Fruit fly (Drosophila melanogaster) whole organism, embryonic: ENCODE measurements around the gene Ostgamma.

ENCODE experiments used
- CG13287 ChIP-seq: fragments of 200-800 bp; sonication (Bioruptor generic); IDR thresholded peaks from 2 replicates; pipeline ENCODE4 v1.3.6; 2022; ENCODE audit warnings: missing biosample characterization, missing genetic modification characterization; ENCODE audit not compliant: partially characterized antibody
- CG15514 ChIP-seq: fragments of 200-800 bp; sonication (Bioruptor generic); optimal IDR thresholded peaks from 3 replicates; lab custom pipeline; 2017; ENCODE audit warnings: missing biosample characterization, missing genetic modification characterization, mild to moderate bottlenecking, moderate library complexity, missing genetic modification reagents
- CG1603 ChIP-seq: fragments of 200-800 bp; sonication (Bioruptor generic); optimal IDR thresholded peaks from 2 replicates; lab custom pipeline; 2019; ENCODE audit warnings: missing biosample characterization, mild to moderate bottlenecking, missing genetic modification characterization, moderate library complexity
- CG2116 ChIP-seq: fragments of 200-800 bp; sonication (Bioruptor generic); optimal IDR thresholded peaks from 3 replicates; lab custom pipeline; 2018; ENCODE audit warnings: missing biosample characterization, mild to moderate bottlenecking, missing genetic modification characterization
- CG34376 ChIP-seq: fragments of 200-800 bp; sonication (Bioruptor generic); optimal IDR thresholded peaks from 2 replicates; lab custom pipeline; 2018; ENCODE audit warnings: missing biosample characterization, mild to moderate bottlenecking, missing genetic modification characterization
- CG4820 ChIP-seq: fragments of 200-800 bp; sonication (Bioruptor generic); optimal IDR thresholded peaks from 3 replicates; lab custom pipeline; 2016; ENCODE audit warnings: missing biosample characterization, missing genetic modification characterization
- CG6854 ChIP-seq: fragments of 200-800 bp; sonication (Bioruptor generic); optimal IDR thresholded peaks from 3 replicates; lab custom pipeline; 2017; ENCODE audit warnings: missing biosample characterization, mild to moderate bottlenecking, missing genetic modification characterization
- CG7271 ChIP-seq: fragments of 200-800 bp; sonication (Bioruptor generic); optimal IDR thresholded peaks from 2 replicates; lab custom pipeline; 2018; ENCODE audit warnings: missing biosample characterization, mild to moderate bottlenecking, missing genetic modification characterization, moderate library complexity
- CG9609 ChIP-seq: fragments of 200-800 bp; sonication (Bioruptor generic); optimal IDR thresholded peaks from 3 replicates; lab custom pipeline; 2016; ENCODE audit warnings: missing biosample characterization, missing genetic modification characterization
- CG9876 ChIP-seq: fragments of 200-800 bp; sonication (Bioruptor generic); optimal IDR thresholded peaks from 2 replicates; lab custom pipeline; 2016; ENCODE audit warnings: missing biosample characterization, missing genetic modification characterization
- Deaf1 ChIP-seq: fragments of 200-800 bp; optimal IDR thresholded peaks from 3 replicates; lab custom pipeline; 2019; ENCODE audit warnings: missing biosample characterization, mild to moderate bottlenecking, missing genetic modification characterization, moderate library complexity
- E2f2 ChIP-seq: fragments of 200-800 bp; sonication (Bioruptor generic); IDR thresholded peaks from 2 replicates; pipeline ENCODE4 v1.3.6; 2022; ENCODE audit warnings: missing biosample characterization, missing genetic modification characterization
- Fer1 ChIP-seq: fragments of 200-800 bp; sonication (Bioruptor generic); optimal IDR thresholded peaks from 2 replicates; lab custom pipeline; 2017; ENCODE audit warnings: missing biosample characterization, mild to moderate bottlenecking, missing genetic modification characterization
- Med ChIP-seq: fragments of 200-800 bp; sonication (Bioruptor generic); peaks from one replicate; lab custom pipeline; 2016; ENCODE audit warnings: missing biosample characterization, missing genetic modification characterization, mild to moderate bottlenecking, inconsistent platforms, moderate library complexity
- Meics ChIP-seq: fragments of 200-800 bp; sonication (Bioruptor generic); optimal IDR thresholded peaks from 2 replicates; lab custom pipeline; 2017; ENCODE audit warnings: missing biosample characterization, mild to moderate bottlenecking, missing genetic modification characterization
- Pdp1 ChIP-seq, 2 experiments: fragments of 200-800 bp; sonication (Bioruptor generic); optimal IDR thresholded peaks; 3 replicates each; lab custom pipeline; 2016; ENCODE audit warnings: missing biosample characterization in 2 of 2, missing genetic modification characterization in 2 of 2, mild to moderate bottlenecking in 1 of 2, moderate library complexity in 1 of 2
- Ravus ChIP-seq: fragments of 200-800 bp; sonication (Bioruptor generic); IDR thresholded peaks from 2 replicates; pipeline ENCODE4 v1.3.6; 2022; ENCODE audit warnings: missing biosample characterization, missing genetic modification characterization
- Scr ChIP-seq: fragments of 200-800 bp; sonication (Bioruptor generic); IDR thresholded peaks from 2 replicates; pipeline ENCODE4 v1.3.6; 2022; ENCODE audit warnings: missing biosample characterization, missing genetic modification characterization; ENCODE audit not compliant: partially characterized antibody
- Trl ChIP-seq, 3 experiments: fragments of >200 bp in 2 of 3; fragments of 200-800 bp in 1 of 3; sonication (Bioruptor generic) in 1 of 3; optimal IDR thresholded peaks; 2 replicates in 1 of 3; 3 replicates in 2 of 3; lab custom pipeline; 2016 to 2017; ENCODE audit warnings: missing biosample characterization in 1 of 3, missing genetic modification characterization in 1 of 3
- bowl ChIP-seq: fragments of 200-800 bp; sonication (Bioruptor generic); IDR thresholded peaks from 2 replicates; pipeline ENCODE4 v1.3.6; 2022; ENCODE audit warnings: missing biosample characterization, missing genetic modification characterization
- chinmo ChIP-seq: fragments of 200-800 bp; sonication (Bioruptor generic); IDR thresholded peaks from 4 replicates; pipeline ENCODE4 v1.3.6; 2022; ENCODE audit warnings: missing biosample characterization, missing genetic modification characterization; ENCODE audit not compliant: partially characterized antibody
- croc ChIP-seq: fragments of 200-800 bp; sonication (Bioruptor generic); conservative IDR thresholded peaks from 3 replicates; pipeline ENCODE4 v1.3.6; 2022; ENCODE audit warnings: missing biosample characterization, missing genetic modification characterization
- disco-r ChIP-seq: fragments of 200-800 bp; sonication (Bioruptor generic); optimal IDR thresholded peaks from 2 replicates; lab custom pipeline; 2016; ENCODE audit warnings: missing biosample characterization, missing genetic modification characterization
- fd3F ChIP-seq: fragments of 200-800 bp; sonication (Bioruptor generic); optimal IDR thresholded peaks from 2 replicates; lab custom pipeline; 2018; ENCODE audit warnings: missing biosample characterization, mild to moderate bottlenecking, missing genetic modification characterization, moderate library complexity
- fd96Cb ChIP-seq: fragments of 200-800 bp; sonication (Bioruptor generic); optimal IDR thresholded peaks from 2 replicates; lab custom pipeline; 2018; ENCODE audit warnings: missing biosample characterization, mild to moderate bottlenecking, missing genetic modification characterization, moderate library complexity
- gem ChIP-seq: fragments of 200-800 bp; sonication (Bioruptor generic); optimal IDR thresholded peaks from 2 replicates; lab custom pipeline; 2019; ENCODE audit warnings: missing biosample characterization, mild to moderate bottlenecking, missing genetic modification characterization, moderate library complexity
- hb ChIP-seq: fragments of 200-800 bp; sonication (Bioruptor generic); IDR thresholded peaks from 3 replicates; pipeline ENCODE4 v1.3.6; 2022; ENCODE audit warnings: missing biosample characterization, missing genetic modification characterization; ENCODE audit not compliant: partially characterized antibody
- jigr1 ChIP-seq: fragments of 200-800 bp; sonication (Bioruptor generic); IDR thresholded peaks from 3 replicates; pipeline ENCODE4 v1.3.6; 2022; ENCODE audit warnings: missing biosample characterization, missing genetic modification characterization
- knrl ChIP-seq: fragments of 200-800 bp; sonication (Bioruptor generic); IDR thresholded peaks from 3 replicates; pipeline ENCODE4 v1.3.6; 2022; ENCODE audit warnings: missing biosample characterization, missing genetic modification characterization; ENCODE audit not compliant: partially characterized antibody
- lbe ChIP-seq: fragments of 200-800 bp; sonication (Bioruptor generic); optimal IDR thresholded peaks from 2 replicates; lab custom pipeline; 2016; ENCODE audit warnings: missing biosample characterization, mild to moderate bottlenecking, missing genetic modification characterization
- pita ChIP-seq: fragments of 200-800 bp; sonication (Bioruptor generic); optimal IDR thresholded peaks from 2 replicates; lab custom pipeline; 2017; ENCODE audit warnings: missing biosample characterization, mild to moderate bottlenecking, missing genetic modification characterization
- sc ChIP-seq, 3 experiments: fragments of >200 bp in 2 of 3; fragments of 200-800 bp in 1 of 3; sonication (Bioruptor generic) in 1 of 3; optimal IDR thresholded peaks; 2 replicates in 2 of 3; 3 replicates in 1 of 3; lab custom pipeline; 2017; ENCODE audit warnings: mild to moderate bottlenecking in 1 of 3, missing biosample characterization in 1 of 3, missing genetic modification characterization in 1 of 3, missing genetic modification reagents in 1 of 3
- scrt ChIP-seq: fragments of 200-800 bp; sonication (Bioruptor generic); optimal IDR thresholded peaks from 2 replicates; lab custom pipeline; 2018; ENCODE audit warnings: missing biosample characterization, mild to moderate bottlenecking, missing genetic modification characterization, moderate library complexity
- sug ChIP-seq: fragments of 200-800 bp; optimal IDR thresholded peaks from 2 replicates; lab custom pipeline; 2019; ENCODE audit warnings: missing biosample characterization, mild to moderate bottlenecking, missing genetic modification characterization, moderate library complexity
- vnd ChIP-seq: fragments of 200-800 bp; sonication (Bioruptor generic); IDR thresholded peaks from 3 replicates; pipeline ENCODE4 v1.3.6; 2022; ENCODE audit warnings: missing biosample characterization, missing genetic modification characterization; ENCODE audit not compliant: partially characterized antibody
- zfh1 ChIP-seq: fragments of 200-800 bp; sonication (Bioruptor generic); IDR thresholded peaks from 3 replicates; pipeline ENCODE4 v1.3.6; 2022; ENCODE audit warnings: missing biosample characterization, missing genetic modification characterization

Ostgamma gene

dm6 chr2L:8328526-8329097 lies 20.6 kb upstream of the Ostgamma start:
- TF ChIP-seq CG7271 (tag; lab: Kevin White, UChicago) (no peak), CG9609 (GFP tag; lab: Kevin White, UChicago) (no peak), Trl (optimal IDR thresholded peaks at IDR 0.05; lab: Kevin White, UChicago) (peak; percentile 34 to 47), Trl (GFP tag; optimal IDR thresholded peaks at IDR 0.05; lab: Kevin White, UChicago) (no peak), CG4820 (GFP tag; lab: Kevin White, UChicago) (no peak), CG34376 (GFP tag; lab: Kevin White, UChicago) (peak; percentile 72), croc (no peak), sc (optimal IDR thresholded peaks at IDR 0.05; lab: Kevin White, UChicago) (no peak), sc (GFP tag; optimal IDR thresholded peaks at IDR 0.05; lab: Kevin White, UChicago) (no peak), Deaf1 (tag; lab: Kevin White, UChicago) (peak; percentile 56), knrl (GFP tag; lab: Robert Waterston, UW) (no peak), gem (tag; lab: Kevin White, UChicago) (peak; percentile 51), pita (GFP tag; lab: Kevin White, UChicago) (no peak), scrt (no peak), vnd (no peak), disco-r (GFP tag; lab: Kevin White, UChicago) (no peak), bowl (GFP tag; lab: Robert Waterston, UW) (no peak), hb (GFP tag; lab: Robert Waterston, UW) (no peak), CG13287 (GFP tag; lab: Robert Waterston, UW) (peak; percentile 24; the same call in 1 of the 2 replicates), fd96Cb (no peak), Scr (GFP tag; lab: Robert Waterston, UW) (no peak), CG9876 (no peak), Ravus (no peak), jigr1 (no peak), CG6854 (GFP tag; lab: Kevin White, UChicago) (no peak), E2f2 (GFP tag; lab: Robert Waterston, UW) (no peak), Med (GFP tag; lab: Kevin White, UChicago) (peak; percentile 13), chinmo (peak; percentile 93), fd3F (GFP tag; lab: Kevin White, UChicago) (no peak), zfh1 (GFP tag; lab: Robert Waterston, UW) (no peak), lbe (GFP tag; lab: Kevin White, UChicago) (no peak), CG1603 (tag; lab: Kevin White, UChicago) (no peak), Fer1 (GFP tag; lab: Kevin White, UChicago) (no peak)

DNA sequence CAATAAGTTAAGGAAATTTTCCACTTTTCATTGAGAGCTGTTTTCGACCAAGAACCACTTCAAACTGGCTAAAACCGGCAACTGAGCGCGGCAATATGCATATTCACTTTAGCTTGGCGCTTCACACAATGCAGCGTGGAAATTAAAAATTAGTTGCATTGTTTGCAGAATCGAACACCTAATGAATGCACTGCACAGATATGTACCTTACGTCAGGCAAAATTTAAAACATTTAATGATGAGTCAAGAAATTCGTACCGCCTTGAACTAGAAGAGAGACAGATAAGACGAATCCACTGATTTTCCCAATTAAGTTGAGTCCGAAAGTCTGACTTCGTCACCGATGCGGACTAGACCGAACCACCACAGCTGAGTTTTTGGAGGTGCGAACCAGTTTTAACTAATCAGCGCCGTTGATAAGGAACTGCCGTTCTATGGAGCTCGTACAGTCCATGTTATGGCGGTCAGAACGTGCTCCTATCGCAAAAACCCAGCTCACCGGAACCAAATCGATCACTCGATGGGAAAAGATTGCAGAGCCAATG lies 19.9 kb upstream of the Ostgamma start:
- TF ChIP-seq Fer1 (GFP tag; lab: Kevin White, UChicago) (no peak), CG15514 (GFP tag; lab: Kevin White, UChicago) (peak; percentile 45), Meics (GFP tag; lab: Kevin White, UChicago) (peak; percentile 54), Pdp1 (GFP tag; optimal IDR thresholded peaks at IDR 0.05; lab: Kevin White, UChicago) (peak in 1 of 2 experiments; percentile 51), CG2116 (GFP tag; lab: Kevin White, UChicago) (no peak), chinmo (peak; percentile 71; the same call in 2 of the 4 replicates), gem (tag; lab: Kevin White, UChicago) (peak; percentile 61), CG34376 (GFP tag; lab: Kevin White, UChicago) (peak; percentile 64), sug (tag; lab: Kevin White, UChicago) (peak; percentile 13)
